Fruit fly (Drosophila melanogaster): ENCODE results near the gene CG3634.

The CG3634 gene

DNA sequence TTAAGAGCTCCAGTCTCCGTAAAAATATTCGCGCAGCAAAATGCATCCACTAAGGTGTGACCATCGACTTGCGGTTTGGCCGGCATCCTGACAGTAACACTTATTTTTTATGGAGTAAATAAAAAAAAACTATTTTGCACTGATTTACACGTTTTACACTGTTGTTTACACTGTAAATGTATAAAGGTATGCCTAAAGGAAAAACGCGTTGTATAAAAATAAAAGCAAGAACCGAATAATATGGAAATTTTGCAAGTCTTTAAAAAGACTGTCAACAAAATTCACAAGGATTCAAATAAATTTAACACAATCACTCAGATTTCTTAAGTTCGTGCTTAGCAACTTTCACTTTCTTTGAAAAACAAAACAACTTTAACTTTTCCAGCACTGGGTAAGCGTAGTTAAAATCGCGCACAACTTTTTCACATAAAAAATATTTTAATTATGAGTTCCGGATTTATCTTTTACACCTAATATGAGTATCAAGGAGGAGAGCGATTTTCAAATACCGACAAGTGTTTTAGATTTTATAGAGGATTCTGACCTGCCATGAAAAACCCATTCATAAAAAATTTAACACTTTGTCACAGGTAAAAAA lies 14.2 kb upstream of the CG3634 start:
- peak; percentile 71 for TF ChIP-seq sage (GFP tag; optimal IDR thresholded peaks at IDR 0.05)
- TF ChIP-seq OdsH (GFP tag; optimal IDR thresholded peaks at IDR 0.05), result no peak
- peak in 1 of 2 experiments; percentile 39 for TF ChIP-seq dl (GFP tag; optimal IDR thresholded peaks at IDR 0.05; ENCODE audit: insufficient read depth in 1 of 2, partially characterized antibody in 2 of 2)
- peak; percentile 88 for TF ChIP-seq lola (GFP tag; optimal IDR thresholded peaks at IDR 0.05)
- TF ChIP-seq Hr78 (GFP tag; optimal IDR thresholded peaks at IDR 0.05), result no peak
- TF ChIP-seq dmrt93B (GFP tag; optimal IDR thresholded peaks at IDR 0.05), result no peak
- peak; percentile 98 for TF ChIP-seq Dfd (GFP tag; optimal IDR thresholded peaks at IDR 0.05)

DNA sequence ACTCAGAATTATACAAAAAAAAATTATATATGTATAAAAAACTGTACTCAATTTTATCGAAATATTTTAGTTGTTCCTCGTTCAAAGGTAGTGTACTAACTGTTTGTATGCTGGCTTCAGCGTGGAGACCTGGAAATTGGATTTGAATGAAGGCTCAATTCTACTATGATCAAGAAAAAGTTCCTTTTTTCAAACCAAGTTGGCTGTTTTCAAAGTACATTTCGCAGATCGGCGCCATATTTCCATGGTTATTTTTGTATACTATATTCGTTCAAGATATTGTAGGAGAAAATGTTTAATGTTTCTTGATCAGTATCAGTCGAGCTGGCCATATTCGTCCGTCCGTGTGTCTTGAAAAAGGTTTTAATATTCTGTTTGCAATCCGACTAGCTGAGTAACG lies 8.9 kb upstream of the CG3634 start, which contains the start of gene Mst77F:
Gene Mst77F, minus strand, starts transcription at position 101 of the 400 bp plus-strand sequence.
- TF ChIP-seq Vsx2 (GFP tag; optimal IDR thresholded peaks at IDR 0.05; ENCODE audit: partially characterized antibody), result no peak
- TF ChIP-seq Jra (GFP tag; optimal IDR thresholded peaks at IDR 0.05), result no peak
- TF ChIP-seq Hr83 (GFP tag; optimal IDR thresholded peaks at IDR 0.05; ENCODE audit: poor library complexity, severe bottlenecking), result no peak
- no peak for TF ChIP-seq dl (GFP tag; optimal IDR thresholded peaks at IDR 0.05; ENCODE audit: insufficient read depth in 1 of 2, partially characterized antibody in 2 of 2)

dm6 chr3L:20815666-20816375 lies 6.7 kb upstream of the CG3634 start, which contains the start of the genes CG3618 and Pka-R1:
CG3618 (minus strand) TSS chr3L:20816075.
Pka-R1 (plus strand) TSS chr3L:20816118.
- TF ChIP-seq Dif (GFP tag; optimal IDR thresholded peaks at IDR 0.05; ENCODE audit: partially characterized antibody), result no peak
- peak; percentile 51 for TF ChIP-seq rgr (GFP tag; optimal IDR thresholded peaks at IDR 0.05)
- TF ChIP-seq Myc (optimal IDR thresholded peaks at IDR 0.05), result no peak
- no peak for TF ChIP-seq Abd-B (GFP tag; optimal IDR thresholded peaks at IDR 0.05)
- TF ChIP-seq psq (GFP tag; optimal IDR thresholded peaks at IDR 0.05), result peak; percentile 29
- TF ChIP-seq ey (GFP tag; optimal IDR thresholded peaks at IDR 0.05), result no peak
- no peak for TF ChIP-seq GATAd (GFP tag; optimal IDR thresholded peaks at IDR 0.05)
- peak; percentile 14 for TF ChIP-seq Hr83 (GFP tag; optimal IDR thresholded peaks at IDR 0.05; ENCODE audit: poor library complexity, severe bottlenecking)
- no peak for TF ChIP-seq Mio (GFP tag; optimal IDR thresholded peaks at IDR 0.05)
- TF ChIP-seq Dfd (GFP tag; optimal IDR thresholded peaks at IDR 0.05), result no peak
- no peak for TF ChIP-seq brk (GFP tag; optimal IDR thresholded peaks at IDR 0.05)
- no peak for TF ChIP-seq Sp1 (GFP tag; optimal IDR thresholded peaks at IDR 0.05)
- no peak for TF ChIP-seq sv (GFP tag; optimal IDR thresholded peaks at IDR 0.05)

DNA sequence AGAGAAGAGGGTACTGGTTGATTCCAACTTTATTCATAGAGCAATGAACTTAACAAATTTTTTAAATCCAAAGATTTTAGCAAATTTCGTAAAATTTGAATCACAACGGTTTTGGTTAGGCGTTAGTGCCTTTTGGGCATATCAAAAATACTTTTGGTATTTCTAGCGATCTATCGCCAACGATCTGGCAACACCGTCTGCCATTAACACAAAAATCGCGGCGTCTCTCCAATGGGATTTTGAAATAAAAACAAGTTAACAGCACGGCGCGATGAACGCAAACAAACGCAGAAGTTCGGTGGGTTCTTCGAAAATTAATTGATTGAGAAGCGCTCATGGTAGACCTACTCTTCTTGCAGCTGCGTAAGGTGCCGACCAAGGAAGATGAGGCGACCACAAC lies 8.9 kb downstream of the CG3634 start, which contains the start of gene Spc105R:
Gene Spc105R, plus strand, starts transcription at position 203 of the 400 bp plus-strand sequence.
- TF ChIP-seq Dif (GFP tag; optimal IDR thresholded peaks at IDR 0.05; ENCODE audit: partially characterized antibody) (no peak), fru (GFP tag; optimal IDR thresholded peaks at IDR 0.05) (no peak), foxo (GFP tag; optimal IDR thresholded peaks at IDR 0.05) (no peak), Hr78 (GFP tag; optimal IDR thresholded peaks at IDR 0.05) (no peak), h (GFP tag; optimal IDR thresholded peaks at IDR 0.05) (no peak), CG9705 (GFP tag; optimal IDR thresholded peaks at IDR 0.05) (no peak), GATAd (GFP tag; optimal IDR thresholded peaks at IDR 0.05) (no peak), N (GFP tag; optimal IDR thresholded peaks at IDR 0.05) (no peak), lola (GFP tag; optimal IDR thresholded peaks at IDR 0.05) (no peak), CG32264 (GFP tag; optimal IDR thresholded peaks at IDR 0.05) (no peak), HLH106 (tag; optimal IDR thresholded peaks at IDR 0.05) (no peak), ey (GFP tag; optimal IDR thresholded peaks at IDR 0.05) (no peak), sv (GFP tag; optimal IDR thresholded peaks at IDR 0.05) (no peak), Dfd (GFP tag; optimal IDR thresholded peaks at IDR 0.05) (no peak)

DNA sequence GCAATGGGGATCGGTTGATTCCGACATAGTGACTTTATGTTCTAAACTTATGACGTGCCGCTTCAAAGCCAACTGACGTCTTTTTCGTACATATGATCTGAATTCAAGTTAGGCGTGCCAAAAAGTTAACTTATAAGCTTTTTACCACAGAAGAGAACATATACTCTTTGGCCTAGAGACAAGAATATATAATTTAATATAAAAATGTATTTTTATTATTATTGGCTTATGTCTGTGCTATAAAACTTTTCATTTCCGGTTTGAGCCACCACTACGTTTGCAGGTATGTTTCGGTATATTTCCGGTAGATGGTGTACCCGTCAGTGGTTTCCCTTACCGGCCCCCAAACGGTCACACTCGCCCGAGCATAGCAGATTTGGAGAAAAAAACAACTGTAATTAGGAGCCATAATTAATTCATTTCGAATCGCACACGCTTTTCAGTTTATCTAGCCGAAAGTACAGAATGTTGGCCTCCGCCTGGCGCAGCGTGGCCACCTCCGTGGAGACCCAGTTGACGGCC lies 10.7 kb downstream of the CG3634 start, which contains the start of the genes CG3698 and tzn:
Gene CG3698, minus strand, starts transcription at position 51 of the 522 bp plus-strand sequence.
Gene tzn, plus strand, starts transcription at position 321 of the 522 bp plus-strand sequence.
- peak; percentile 94 for TF ChIP-seq rgr (GFP tag; optimal IDR thresholded peaks at IDR 0.05)
- TF ChIP-seq Dfd (GFP tag; optimal IDR thresholded peaks at IDR 0.05), result no peak
- no peak for TF ChIP-seq Jra (GFP tag; optimal IDR thresholded peaks at IDR 0.05)
- peak; percentile 95 for TF ChIP-seq CG9705 (GFP tag; optimal IDR thresholded peaks at IDR 0.05)
- peak; percentile 85 for TF ChIP-seq Sp1 (GFP tag; optimal IDR thresholded peaks at IDR 0.05)
- peak; percentile 43 for TF ChIP-seq Myc (optimal IDR thresholded peaks at IDR 0.05)
- no peak for TF ChIP-seq lola (GFP tag; optimal IDR thresholded peaks at IDR 0.05)
- TF ChIP-seq Rel (GFP tag; optimal IDR thresholded peaks at IDR 0.05), result peak; percentile 17
- TF ChIP-seq Rel (tag; optimal IDR thresholded peaks at IDR 0.05), result peak; percentile 85
- no peak for TF ChIP-seq foxo (GFP tag; optimal IDR thresholded peaks at IDR 0.05)
- TF ChIP-seq CrebA (GFP tag; optimal IDR thresholded peaks at IDR 0.05; ENCODE audit: borderline replicate concordance), result no peak
- TF ChIP-seq Mio (GFP tag; optimal IDR thresholded peaks at IDR 0.05), result no peak
- TF ChIP-seq dmrt93B (GFP tag; optimal IDR thresholded peaks at IDR 0.05), result peak; percentile 97
- peak; percentile 78 for TF ChIP-seq sv (GFP tag; optimal IDR thresholded peaks at IDR 0.05)
- TF ChIP-seq dl (GFP tag; optimal IDR thresholded peaks at IDR 0.05; ENCODE audit: insufficient read depth in 1 of 2, partially characterized antibody in 2 of 2), result no peak
- no peak for TF ChIP-seq Hr78 (GFP tag; optimal IDR thresholded peaks at IDR 0.05)
- TF ChIP-seq pan (optimal IDR thresholded peaks at IDR 0.05), result no peak
- no peak for TF ChIP-seq h (GFP tag; optimal IDR thresholded peaks at IDR 0.05)
- no peak for TF ChIP-seq CG32264 (GFP tag; optimal IDR thresholded peaks at IDR 0.05)
- no peak for TF ChIP-seq sage (GFP tag; optimal IDR thresholded peaks at IDR 0.05)
- peak; percentile 85 for TF ChIP-seq HLH106 (tag; optimal IDR thresholded peaks at IDR 0.05)
- TF ChIP-seq woc (GFP tag; optimal IDR thresholded peaks at IDR 0.05), result no peak
- peak; percentile 83 for TF ChIP-seq OdsH (GFP tag; optimal IDR thresholded peaks at IDR 0.05)
- TF ChIP-seq Abd-B (GFP tag; optimal IDR thresholded peaks at IDR 0.05), result no peak
- TF ChIP-seq Hr83 (GFP tag; optimal IDR thresholded peaks at IDR 0.05; ENCODE audit: poor library complexity, severe bottlenecking), result peak; percentile 95
- peak; percentile 70 for TF ChIP-seq psq (GFP tag; optimal IDR thresholded peaks at IDR 0.05)
